Fruit fly (Drosophila melanogaster) whole organism, embryonic: Measurements from ENCODE around the gene AnxB9.

Experiments
- Ada2b ChIP-seq: fragments of 200-800 bp; sonication (Bioruptor generic); IDR thresholded peaks from 2 replicates; pipeline ENCODE4 v1.3.6; 2022; ENCODE audit warnings: missing biosample characterization, missing genetic modification characterization
- B-H2 ChIP-seq: fragments of 200-800 bp; sonication (Bioruptor generic); optimal IDR thresholded peaks from 2 replicates; lab custom pipeline; 2018; ENCODE audit warnings: missing biosample characterization, mild to moderate bottlenecking, missing genetic modification characterization
- CG10462 ChIP-seq: fragments of 200-800 bp; sonication (Bioruptor generic); optimal IDR thresholded peaks from 2 replicates; lab custom pipeline; 2016; ENCODE audit warnings: missing biosample characterization, missing genetic modification characterization
- CG11695 ChIP-seq: fragments of 200-800 bp; sonication (Bioruptor generic); IDR thresholded peaks from 3 replicates; pipeline ENCODE4 v1.3.6; 2022; ENCODE audit warnings: missing biosample characterization, missing genetic modification characterization
- CG13123 ChIP-seq: fragments of 200-800 bp; sonication (Bioruptor generic); optimal IDR thresholded peaks from 2 replicates; lab custom pipeline; 2016; ENCODE audit warnings: missing biosample characterization, missing genetic modification characterization
- CG14667 ChIP-seq: fragments of 200-800 bp; sonication (Bioruptor generic); IDR thresholded peaks from 2 replicates; pipeline ENCODE4 v1.3.6; 2022; ENCODE audit warnings: missing biosample characterization, missing genetic modification characterization
- CG14710 ChIP-seq: fragments of 200-800 bp; sonication (Bioruptor generic); optimal IDR thresholded peaks from 3 replicates; lab custom pipeline; 2019; ENCODE audit warnings: missing biosample characterization, mild to moderate bottlenecking, missing genetic modification characterization, moderate library complexity
- CG15073 ChIP-seq: fragments of 200-800 bp; sonication (Bioruptor generic); optimal IDR thresholded peaks from 2 replicates; lab custom pipeline; 2016; ENCODE audit warnings: missing biosample characterization, missing genetic modification characterization
- CG15601 ChIP-seq: fragments of 200-800 bp; sonication (Bioruptor generic); optimal IDR thresholded peaks from 3 replicates; lab custom pipeline; 2019; ENCODE audit warnings: missing biosample characterization, mild to moderate bottlenecking, missing genetic modification characterization, moderate library complexity
- CG1603 ChIP-seq: fragments of 200-800 bp; sonication (Bioruptor generic); optimal IDR thresholded peaks from 2 replicates; lab custom pipeline; 2019; ENCODE audit warnings: missing biosample characterization, mild to moderate bottlenecking, missing genetic modification characterization, moderate library complexity
- CG16813 ChIP-seq: fragments of 200-800 bp; sonication (Bioruptor generic); IDR thresholded peaks from 3 replicates; pipeline ENCODE4 v1.3.6; 2022; ENCODE audit warnings: missing biosample characterization, missing genetic modification characterization; ENCODE audit not compliant: partially characterized antibody
- CG17186 ChIP-seq: fragments of 200-800 bp; sonication (Bioruptor generic); optimal IDR thresholded peaks from 3 replicates; lab custom pipeline; 2017; ENCODE audit warnings: missing biosample characterization, missing genetic modification reagents, missing genetic modification characterization
- CG30020 ChIP-seq: fragments of 200-800 bp; optimal IDR thresholded peaks from 2 replicates; lab custom pipeline; 2019; ENCODE audit warnings: missing biosample characterization, mild to moderate bottlenecking, missing genetic modification characterization, moderate library complexity
- CG30403 ChIP-seq: fragments of 200-800 bp; sonication (Bioruptor generic); optimal IDR thresholded peaks from 3 replicates; lab custom pipeline; 2016; ENCODE audit warnings: missing biosample characterization, missing genetic modification characterization
- CG31388 ChIP-seq: fragments of 200-800 bp; sonication (Bioruptor generic); optimal IDR thresholded peaks from 2 replicates; lab custom pipeline; 2016; ENCODE audit warnings: missing biosample characterization, missing genetic modification characterization
- CG34422 ChIP-seq: fragments of 200-800 bp; sonication (Bioruptor generic); IDR thresholded peaks from 3 replicates; pipeline ENCODE4 v1.3.6; 2022; ENCODE audit warnings: missing biosample characterization, missing genetic modification characterization
- CG6689 ChIP-seq: fragments of 200-800 bp; sonication (Bioruptor generic); IDR thresholded peaks from 2 replicates; pipeline ENCODE4 v1.3.6; 2022; ENCODE audit warnings: missing biosample characterization, missing genetic modification characterization
- CG7372 ChIP-seq: fragments of 200-800 bp; sonication (Bioruptor generic); IDR thresholded peaks from 2 replicates; pipeline ENCODE4 v1.3.6; 2022; ENCODE audit warnings: missing biosample characterization, missing genetic modification characterization
- CG8089 ChIP-seq: fragments of 200-800 bp; sonication (Bioruptor generic); optimal IDR thresholded peaks from 3 replicates; lab custom pipeline; 2016; ENCODE audit warnings: missing biosample characterization, missing genetic modification characterization
- CG8281 ChIP-seq: fragments of 200-800 bp; sonication (Bioruptor generic); optimal IDR thresholded peaks from 2 replicates; lab custom pipeline; 2018; ENCODE audit warnings: missing biosample characterization, mild to moderate bottlenecking, missing genetic modification characterization, moderate library complexity
- CTCF ChIP-seq: fragments of 200-800 bp; sonication (Bioruptor generic); optimal IDR thresholded peaks from 2 replicates; lab custom pipeline; 2017; ENCODE audit warnings: missing biosample characterization, mild to moderate bottlenecking, missing genetic modification characterization, moderate library complexity
- Dfd ChIP-seq, 2 experiments: fragments of >200 bp; optimal IDR thresholded peaks; 2 replicates each; lab custom pipeline; 2017; ENCODE audit warnings: missing biosample characterization in 2 of 2, missing genetic modification characterization in 2 of 2
- Eip74EF ChIP-seq, 2 experiments: fragments of 200-800 bp in 1 of 2; fragments of >200 bp in 1 of 2; sonication (Bioruptor generic) in 1 of 2; optimal IDR thresholded peaks; 2 replicates each; lab custom pipeline; 2017 to 2019; ENCODE audit warnings: missing biosample characterization in 2 of 2, missing genetic modification characterization in 2 of 2, mild to moderate bottlenecking in 1 of 2, moderate library complexity in 1 of 2
- Fer1 ChIP-seq: fragments of 200-800 bp; sonication (Bioruptor generic); optimal IDR thresholded peaks from 2 replicates; lab custom pipeline; 2017; ENCODE audit warnings: missing biosample characterization, mild to moderate bottlenecking, missing genetic modification characterization
- Gsc ChIP-seq: fragments of 200-800 bp; sonication (Bioruptor generic); IDR thresholded peaks from 2 replicates; pipeline ENCODE4 v1.3.6; 2022; ENCODE audit warnings: missing biosample characterization, missing genetic modification characterization
- Med ChIP-seq: fragments of 200-800 bp; sonication (Bioruptor generic); peaks from one replicate; lab custom pipeline; 2016; ENCODE audit warnings: missing biosample characterization, missing genetic modification characterization, mild to moderate bottlenecking, inconsistent platforms, moderate library complexity
- Mrtf ChIP-seq: fragments of 200-800 bp; sonication (Bioruptor generic); IDR thresholded peaks from 3 replicates; pipeline ENCODE4 v1.3.6; 2022; ENCODE audit warnings: missing biosample characterization, missing genetic modification characterization
- Myb ChIP-seq: fragments of 200-800 bp; sonication (Bioruptor generic); optimal IDR thresholded peaks from 2 replicates; lab custom pipeline; 2016; ENCODE audit warnings: missing biosample characterization, missing genetic modification characterization
- Scr ChIP-seq: fragments of 200-800 bp; sonication (Bioruptor generic); IDR thresholded peaks from 2 replicates; pipeline ENCODE4 v1.3.6; 2022; ENCODE audit warnings: missing biosample characterization, missing genetic modification characterization; ENCODE audit not compliant: partially characterized antibody
- Spps ChIP-seq: fragments of 200-800 bp; sonication (Bioruptor generic); optimal IDR thresholded peaks from 2 replicates; lab custom pipeline; 2018; ENCODE audit warnings: missing biosample characterization, mild to moderate bottlenecking, missing genetic modification characterization
- al ChIP-seq: fragments of 200-800 bp; sonication (Bioruptor generic); IDR thresholded peaks from 2 replicates; pipeline ENCODE4 v1.3.6; 2022; ENCODE audit warnings: missing biosample characterization, missing genetic modification characterization
- ato ChIP-seq: fragments of 200-800 bp; sonication (Bioruptor generic); IDR thresholded peaks from 2 replicates; pipeline ENCODE4 v1.3.6; 2022; ENCODE audit warnings: missing biosample characterization, missing genetic modification characterization; ENCODE audit not compliant: partially characterized antibody
- bab2 ChIP-seq: fragments of 200-800 bp; sonication (Bioruptor generic); optimal IDR thresholded peaks from 2 replicates; lab custom pipeline; 2016; ENCODE audit warnings: missing biosample characterization, missing genetic modification characterization
- danr ChIP-seq: fragments of 200-800 bp; sonication (Bioruptor generic); IDR thresholded peaks from 2 replicates; pipeline ENCODE4 v1.3.6; 2022; ENCODE audit warnings: missing biosample characterization, missing genetic modification characterization
- disco-r ChIP-seq: fragments of 200-800 bp; sonication (Bioruptor generic); optimal IDR thresholded peaks from 2 replicates; lab custom pipeline; 2016; ENCODE audit warnings: missing biosample characterization, missing genetic modification characterization
- dmrt99B ChIP-seq: fragments of 200-800 bp; sonication (Bioruptor generic); optimal IDR thresholded peaks from 2 replicates; lab custom pipeline; 2018; ENCODE audit warnings: missing biosample characterization, mild to moderate bottlenecking, missing genetic modification characterization, moderate library complexity
- esg ChIP-seq: fragments of 200-800 bp; sonication (Bioruptor generic); conservative IDR thresholded peaks from 2 replicates; pipeline ENCODE4 v1.3.6; 2022; ENCODE audit warnings: missing biosample characterization, missing genetic modification characterization
- exex ChIP-seq: fragments of 200-800 bp; sonication (Bioruptor generic); optimal IDR thresholded peaks from 4 replicates; lab custom pipeline; 2018; ENCODE audit warnings: missing biosample characterization, mild to moderate bottlenecking, missing genetic modification characterization, moderate library complexity
- gce ChIP-seq: fragments of 200-800 bp; sonication (Bioruptor generic); IDR thresholded peaks from 3 replicates; pipeline ENCODE4 v1.3.6; 2022; ENCODE audit warnings: missing biosample characterization, missing genetic modification characterization
- gro ChIP-seq: fragments of 200-800 bp; sonication (Bioruptor generic); optimal IDR thresholded peaks from 2 replicates; lab custom pipeline; 2016; ENCODE audit warnings: missing biosample characterization, missing genetic modification characterization
- insv ChIP-seq, 2 experiments: fragments of 200-800 bp; sonication (Bioruptor generic); optimal IDR thresholded peaks; 3 replicates each; lab custom pipeline; 2016 to 2018; ENCODE audit warnings: missing biosample characterization in 2 of 2, missing genetic modification characterization in 2 of 2
- nmo ChIP-seq: fragments of 200-800 bp; sonication (Bioruptor generic); optimal IDR thresholded peaks from 2 replicates; lab custom pipeline; 2018; ENCODE audit warnings: missing biosample characterization, mild to moderate bottlenecking, missing genetic modification characterization, moderate library complexity
- oc ChIP-seq: fragments of 200-800 bp; sonication (Bioruptor generic); optimal IDR thresholded peaks from 2 replicates; lab custom pipeline; 2018; ENCODE audit warnings: missing biosample characterization, mild to moderate bottlenecking, missing genetic modification characterization, moderate library complexity
- psq ChIP-seq: fragments of 200-800 bp; sonication (Bioruptor generic); optimal IDR thresholded peaks from 2 replicates; lab custom pipeline; 2017; ENCODE audit warnings: missing biosample characterization, missing genetic modification characterization
- sd ChIP-seq: fragments of 200-800 bp; sonication (Bioruptor generic); optimal IDR thresholded peaks from 3 replicates; lab custom pipeline; 2018; ENCODE audit warnings: missing biosample characterization, mild to moderate bottlenecking, missing genetic modification characterization, moderate library complexity
- sisA ChIP-seq: fragments of 200-800 bp; sonication (Bioruptor generic); IDR thresholded peaks from 2 replicates; pipeline ENCODE4 v1.3.6; 2022; ENCODE audit warnings: missing biosample characterization, missing genetic modification characterization
- slou ChIP-seq: fragments of 200-800 bp; sonication (Bioruptor generic); optimal IDR thresholded peaks from 3 replicates; lab custom pipeline; 2016; ENCODE audit warnings: missing biosample characterization, missing genetic modification characterization
- sug ChIP-seq: fragments of 200-800 bp; optimal IDR thresholded peaks from 2 replicates; lab custom pipeline; 2019; ENCODE audit warnings: missing biosample characterization, mild to moderate bottlenecking, missing genetic modification characterization, moderate library complexity
- tin ChIP-seq: fragments of 200-800 bp; sonication (Bioruptor generic); optimal IDR thresholded peaks from 3 replicates; lab custom pipeline; 2016; ENCODE audit warnings: missing biosample characterization, missing genetic modification characterization
- twi ChIP-seq: fragments of 200-800 bp; optimal IDR thresholded peaks from 2 replicates; lab custom pipeline; 2019; ENCODE audit warnings: missing biosample characterization, mild to moderate bottlenecking, missing genetic modification characterization, moderate library complexity
- usp ChIP-seq: fragments of >200 bp; optimal IDR thresholded peaks from 2 replicates; lab custom pipeline; 2017; ENCODE audit warnings: missing biosample characterization, missing genetic modification characterization

The AnxB9 gene

DNA sequence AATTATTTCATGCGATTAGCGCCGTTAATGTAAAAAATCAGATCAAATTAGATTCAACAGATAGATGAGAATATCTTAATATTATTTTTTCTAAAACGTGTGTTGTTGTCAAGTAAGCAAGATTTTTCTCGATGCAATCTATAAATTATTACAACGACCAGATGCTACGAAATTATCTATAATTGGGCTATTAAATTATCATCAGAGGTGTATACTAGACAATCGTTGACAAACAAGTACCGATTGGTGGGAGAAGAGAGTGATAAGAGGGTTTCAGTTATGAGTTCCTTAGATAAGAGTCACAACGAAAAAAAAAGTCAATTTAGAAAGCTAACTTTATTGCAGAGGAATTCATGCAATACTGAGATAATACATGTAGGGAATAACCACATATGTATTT, 2.5 kb downstream of the AnxB9 start:
- TF ChIP-seq CG15073 (GFP tag; lab: Kevin White, UChicago) (no peak), CG7372 (GFP tag; lab: Robert Waterston, UW) (no peak), bab2 (no peak), exex (peak; percentile 67), slou (GFP tag; lab: Kevin White, UChicago) (no peak)

DNA sequence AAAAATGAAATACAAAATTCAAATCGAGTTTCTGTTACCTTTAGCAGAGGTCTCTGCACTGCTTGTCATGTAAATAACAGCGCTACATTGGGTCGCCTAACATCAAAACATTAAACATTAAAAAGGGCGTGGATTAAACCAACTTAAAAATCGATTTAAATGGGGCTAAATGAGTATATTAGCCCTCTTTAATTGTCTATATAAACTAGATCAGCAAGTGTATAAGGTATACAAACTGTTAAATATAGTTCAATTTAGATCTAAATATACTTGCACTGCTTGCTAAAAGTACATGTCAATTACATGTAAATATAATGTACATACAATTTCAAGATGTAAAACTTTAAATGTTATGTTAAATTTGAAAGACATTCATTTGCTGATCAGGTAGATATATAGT, 4.7 kb downstream of the AnxB9 start:
- TF ChIP-seq esg (GFP tag; lab: Robert Waterston, UW): no peak
- no peak for TF ChIP-seq B-H2 (GFP tag; lab: Kevin White, UChicago)
- TF ChIP-seq CG1603 (tag; lab: Kevin White, UChicago): no peak
- peak; percentile 12 for TF ChIP-seq CG14710 (tag; lab: Kevin White, UChicago)
- no peak for TF ChIP-seq Mrtf (GFP tag; lab: Robert Waterston, UW)
- peak in 1 of 2 experiments; percentile 72 for TF ChIP-seq Eip74EF (GFP tag; optimal IDR thresholded peaks at IDR 0.05; lab: Kevin White, UChicago)
- TF ChIP-seq nmo (GFP tag; lab: Kevin White, UChicago): peak; percentile 11
- TF ChIP-seq oc (tag; lab: Kevin White, UChicago): no peak
- TF ChIP-seq CG8089: no peak
- no peak for TF ChIP-seq CG14667 (GFP tag; lab: Robert Waterston, UW)
- peak; percentile 40; the same call in 1 of the 2 replicates for TF ChIP-seq Scr (GFP tag; lab: Robert Waterston, UW)
- no peak for TF ChIP-seq CG31388 (GFP tag; lab: Kevin White, UChicago)
- no peak for TF ChIP-seq bab2
- no peak for TF ChIP-seq Spps (tag; lab: Kevin White, UChicago)
- TF ChIP-seq twi: no peak
- peak; percentile 24 for TF ChIP-seq sug (tag; lab: Kevin White, UChicago)
- TF ChIP-seq CG8281 (tag; lab: Kevin White, UChicago): no peak
- no peak for TF ChIP-seq usp (GFP tag; lab: Kevin White, UChicago)
- TF ChIP-seq ato (GFP tag; lab: Robert Waterston, UW): no peak
- no peak for TF ChIP-seq tin (GFP tag; lab: Kevin White, UChicago)
- no peak for TF ChIP-seq CG17186 (GFP tag; lab: Kevin White, UChicago)
- no peak for TF ChIP-seq Ada2b (GFP tag; lab: Robert Waterston, UW)
- TF ChIP-seq dmrt99B (tag; lab: Kevin White, UChicago): no peak
- TF ChIP-seq CG13123 (GFP tag; lab: Kevin White, UChicago): no peak
- no peak for TF ChIP-seq CG15601 (tag; lab: Kevin White, UChicago)
- TF ChIP-seq CG30020 (tag; lab: Kevin White, UChicago): no peak
- no peak for TF ChIP-seq CG10462
- TF ChIP-seq psq: no peak
- no peak for TF ChIP-seq danr (GFP tag; lab: Robert Waterston, UW)
- no peak for TF ChIP-seq sd (tag; lab: Kevin White, UChicago)
- peak; percentile 52; the same call in 2 of the 3 replicates for TF ChIP-seq CG16813 (GFP tag; lab: Robert Waterston, UW)
- peak; percentile 59 for TF ChIP-seq Myb (GFP tag; lab: Kevin White, UChicago)
- TF ChIP-seq Fer1: no peak
- TF ChIP-seq disco-r: no peak
- TF ChIP-seq gro (GFP tag; lab: Kevin White, UChicago): no peak
- peak in 1 of 2 experiments; percentile 54 for TF ChIP-seq Dfd (GFP tag; optimal IDR thresholded peaks at IDR 0.05; lab: Kevin White, UChicago)
- TF ChIP-seq CG34422 (GFP tag; lab: Robert Waterston, UW): no peak
- TF ChIP-seq CTCF (GFP tag; lab: Kevin White, UChicago): peak; percentile 81
- TF ChIP-seq gce (GFP tag; lab: Robert Waterston, UW): no peak
- no peak for TF ChIP-seq CG11695 (GFP tag; lab: Robert Waterston, UW)
- peak in 1 of 2 experiments; percentile 4 for TF ChIP-seq insv (GFP tag; optimal IDR thresholded peaks at IDR 0.05; lab: Kevin White, UChicago)
- TF ChIP-seq al: no peak
- no peak for TF ChIP-seq sisA
- no peak for TF ChIP-seq CG6689 (GFP tag; lab: Robert Waterston, UW)
- no peak for TF ChIP-seq CG30403 (GFP tag; lab: Kevin White, UChicago)
- TF ChIP-seq Gsc (GFP tag; lab: Robert Waterston, UW): no peak
- peak; percentile 28 for TF ChIP-seq Med
